Worm (Caenorhabditis elegans) whole organism, late embryonic: ENCODE results near the gene sri-65.

Source experiments
- C08G9.2 ChIP-seq: sonication (generic microtip); optimal IDR thresholded peaks from 2 replicates; lab custom pipeline; 2016; ENCODE audit warnings: mild to moderate bottlenecking, missing genetic modification characterization, moderate library complexity, missing compliant biosample characterization
- C38D4.7 ChIP-seq: fragments of 200-800 bp; sonication (Bioruptor generic); optimal IDR thresholded peaks from 2 replicates; lab custom pipeline; 2018; ENCODE audit warnings: mild to moderate bottlenecking, missing genetic modification characterization, moderate library complexity, missing compliant biosample characterization
- F13H6.1 ChIP-seq: sonication (generic microtip); optimal IDR thresholded peaks from 2 replicates; lab custom pipeline; 2016; ENCODE audit warnings: missing genetic modification characterization, missing compliant biosample characterization
- K02D7.2 ChIP-seq: sonication (generic microtip); optimal IDR thresholded peaks from 2 replicates; lab custom pipeline; 2017; ENCODE audit warnings: mild to moderate bottlenecking, missing genetic modification characterization, missing compliant biosample characterization
- K09A11.1 ChIP-seq: sonication (generic microtip); optimal IDR thresholded peaks from 2 replicates; lab custom pipeline; 2017; ENCODE audit warnings: antibody characterized with exemption, mild to moderate bottlenecking, missing genetic modification characterization, missing compliant biosample characterization; ENCODE audit not compliant: insufficient read depth
- ceh-14 ChIP-seq: sonication (generic microtip); optimal IDR thresholded peaks from 2 replicates; lab custom pipeline; 2016; ENCODE audit warnings: missing genotype, missing genetic modification characterization, missing compliant biosample characterization
- ceh-18 ChIP-seq: sonication (generic microtip); optimal IDR thresholded peaks from 2 replicates; lab custom pipeline; 2016; ENCODE audit warnings: missing genetic modification characterization, missing compliant biosample characterization
- ceh-19 ChIP-seq: fragments of 200-800 bp; sonication (Bioruptor generic); optimal IDR thresholded peaks from 2 replicates; lab custom pipeline; 2018; ENCODE audit warnings: mild to moderate bottlenecking, missing genetic modification characterization, missing compliant biosample characterization
- ceh-2 ChIP-seq: sonication (generic microtip); optimal IDR thresholded peaks from 2 replicates; lab custom pipeline; 2016; ENCODE audit warnings: missing genotype, missing genetic modification characterization, missing compliant biosample characterization
- ceh-22 ChIP-seq: sonication (generic microtip); optimal IDR thresholded peaks from 2 replicates; lab custom pipeline; 2017; ENCODE audit warnings: missing biosample characterization, missing genetic modification characterization
- ceh-24 ChIP-seq: sonication (generic microtip); optimal IDR thresholded peaks from 2 replicates; lab custom pipeline; 2016; ENCODE audit warnings: mild to moderate bottlenecking, missing genetic modification characterization, missing compliant biosample characterization
- ceh-31 ChIP-seq: sonication (generic microtip); optimal IDR thresholded peaks from 2 replicates; lab custom pipeline; 2016; ENCODE audit warnings: missing genetic modification characterization, missing compliant biosample characterization
- ceh-34 ChIP-seq: sonication (generic microtip); optimal IDR thresholded peaks from 2 replicates; lab custom pipeline; 2016; ENCODE audit warnings: mild to moderate bottlenecking, missing genetic modification characterization, missing compliant biosample characterization
- ceh-48 ChIP-seq: sonication (generic microtip); optimal IDR thresholded peaks from 2 replicates; lab custom pipeline; 2016; ENCODE audit warnings: missing genetic modification characterization, inconsistent platforms, missing compliant biosample characterization
- ceh-9 ChIP-seq: sonication (generic microtip); optimal IDR thresholded peaks from 2 replicates; lab custom pipeline; 2016; ENCODE audit warnings: mild to moderate bottlenecking, missing genetic modification characterization, inconsistent platforms, missing compliant biosample characterization
- che-1 ChIP-seq: sonication (generic microtip); optimal IDR thresholded peaks from 2 replicates; lab custom pipeline; 2016; ENCODE audit warnings: mild to moderate bottlenecking, missing genetic modification characterization, missing compliant biosample characterization
- dve-1 ChIP-seq: sonication (generic microtip); optimal IDR thresholded peaks from 2 replicates; lab custom pipeline; 2017; ENCODE audit warnings: antibody characterized with exemption, mild to moderate bottlenecking, missing genetic modification characterization, missing compliant biosample characterization
- elt-2 ChIP-seq: sonication (generic microtip); optimal IDR thresholded peaks from 2 replicates; lab custom pipeline; 2016; ENCODE audit warnings: missing genetic modification reagents, missing genetic modification characterization, missing compliant biosample characterization
- elt-4 ChIP-seq: sonication (generic microtip); optimal IDR thresholded peaks from 2 replicates; lab custom pipeline; 2016; ENCODE audit warnings: missing genetic modification characterization, missing compliant biosample characterization
- ets-4 ChIP-seq: sonication (generic microtip); optimal IDR thresholded peaks from 2 replicates; lab custom pipeline; 2016; ENCODE audit warnings: missing genetic modification characterization, missing compliant biosample characterization
- fax-1 ChIP-seq: sonication (generic microtip); optimal IDR thresholded peaks from 2 replicates; lab custom pipeline; 2016; ENCODE audit warnings: missing genotype, missing genetic modification characterization, missing compliant biosample characterization
- fkh-6 ChIP-seq: sonication (generic microtip); optimal IDR thresholded peaks from 2 replicates; lab custom pipeline; 2016; ENCODE audit warnings: missing genetic modification characterization, missing compliant biosample characterization
- hlh-13 ChIP-seq: fragments of 200-800 bp; sonication (Bioruptor generic); optimal IDR thresholded peaks from 2 replicates; lab custom pipeline; 2018; ENCODE audit warnings: mild to moderate bottlenecking, missing genetic modification characterization, missing compliant biosample characterization
- hlh-15 ChIP-seq: sonication (generic microtip); optimal IDR thresholded peaks from 2 replicates; lab custom pipeline; 2016; ENCODE audit warnings: missing genetic modification characterization, missing compliant biosample characterization
- hlh-6 ChIP-seq: sonication (generic microtip); optimal IDR thresholded peaks from 2 replicates; lab custom pipeline; 2016; ENCODE audit warnings: missing genotype, missing genetic modification characterization, missing compliant biosample characterization
- hlh-8 ChIP-seq: sonication (generic microtip); optimal IDR thresholded peaks from 2 replicates; lab custom pipeline; 2016; ENCODE audit warnings: missing genotype, missing genetic modification characterization, missing compliant biosample characterization
- lim-6 ChIP-seq: sonication (generic microtip); optimal IDR thresholded peaks from 2 replicates; lab custom pipeline; 2016; ENCODE audit warnings: missing genetic modification characterization, missing compliant biosample characterization
- mec-3 ChIP-seq: sonication (generic microtip); optimal IDR thresholded peaks from 2 replicates; lab custom pipeline; 2016; ENCODE audit warnings: borderline replicate concordance, missing genetic modification characterization, missing compliant biosample characterization
- nfya-1 ChIP-seq: sonication (generic microtip); optimal IDR thresholded peaks from 2 replicates; lab custom pipeline; 2017; ENCODE audit warnings: missing genetic modification characterization, mild to moderate bottlenecking, missing compliant biosample characterization, antibody characterized with exemption, moderate library complexity
- nhr-232 ChIP-seq: sonication (generic microtip); optimal IDR thresholded peaks from 2 replicates; lab custom pipeline; 2016; ENCODE audit warnings: missing genetic modification characterization, missing compliant biosample characterization
- pag-3 ChIP-seq: sonication (generic microtip); optimal IDR thresholded peaks from 2 replicates; lab custom pipeline; 2016; ENCODE audit warnings: missing compliant biosample characterization, missing genetic modification characterization, borderline replicate concordance
- pax-1 ChIP-seq: fragments of 150-350 bp; optimal IDR thresholded peaks from 2 replicates; lab custom pipeline; 2014; ENCODE audit warnings: missing biosample characterization, missing genetic modification characterization
- pha-2 ChIP-seq: sonication (generic microtip); optimal IDR thresholded peaks from 2 replicates; lab custom pipeline; 2017; ENCODE audit warnings: mild to moderate bottlenecking, missing genetic modification characterization, missing compliant biosample characterization
- pha-4 ChIP-seq: fragments of 150-350 bp; optimal IDR thresholded peaks from 2 replicates; lab custom pipeline; 2018; ENCODE audit warnings: missing biosample characterization, missing genetic modification reagents, missing genetic modification characterization
- pqm-1 ChIP-seq: sonication (generic microtip); optimal IDR thresholded peaks from 2 replicates; lab custom pipeline; 2016; ENCODE audit warnings: missing genetic modification characterization, missing compliant biosample characterization
- ref-2 ChIP-seq: sonication (generic microtip); optimal IDR thresholded peaks from 2 replicates; lab custom pipeline; 2016; ENCODE audit warnings: missing genetic modification characterization, missing compliant biosample characterization
- rnt-1 ChIP-seq: sonication (generic microtip); optimal IDR thresholded peaks from 2 replicates; lab custom pipeline; 2016; ENCODE audit warnings: missing genetic modification characterization, missing compliant biosample characterization
- sdc-2 ChIP-seq: sonication (generic microtip); optimal IDR thresholded peaks from 2 replicates; lab custom pipeline; 2016; ENCODE audit warnings: missing genotype, missing genetic modification characterization, missing compliant biosample characterization
- sox-2 ChIP-seq: fragments of 200-800 bp; sonication (Bioruptor generic); IDR thresholded peaks from 2 replicates; pipeline ENCODE4 v1.3.6; 2022; ENCODE audit warnings: missing genetic modification reagents, missing genetic modification characterization, missing compliant biosample characterization
- syd-9 ChIP-seq: sonication (generic microtip); optimal IDR thresholded peaks from 2 replicates; lab custom pipeline; 2016; ENCODE audit warnings: mild to moderate bottlenecking, missing genetic modification characterization, moderate library complexity, missing compliant biosample characterization
- tbx-2 ChIP-seq: sonication (generic microtip); optimal IDR thresholded peaks from 2 replicates; lab custom pipeline; 2016; ENCODE audit warnings: missing genetic modification characterization, missing compliant biosample characterization
- tbx-7 ChIP-seq: sonication (generic microtip); optimal IDR thresholded peaks from 2 replicates; lab custom pipeline; 2016; ENCODE audit warnings: missing genotype, missing genetic modification characterization, missing compliant biosample characterization
- unc-42 ChIP-seq: sonication (generic microtip); optimal IDR thresholded peaks from 2 replicates; lab custom pipeline; 2016; ENCODE audit warnings: missing genotype, missing genetic modification characterization, missing compliant biosample characterization
- unc-86 ChIP-seq: sonication (generic microtip); optimal IDR thresholded peaks from 2 replicates; lab custom pipeline; 2016; ENCODE audit warnings: missing genetic modification characterization, missing compliant biosample characterization
- zip-5 ChIP-seq: sonication (generic microtip); optimal IDR thresholded peaks from 2 replicates; lab custom pipeline; 2016; ENCODE audit warnings: missing genetic modification characterization, missing compliant biosample characterization
- ztf-16 ChIP-seq: sonication (generic microtip); optimal IDR thresholded peaks from 2 replicates; lab custom pipeline; 2017; ENCODE audit warnings: missing genetic modification characterization, missing compliant biosample characterization

sri-65 gene

ce11 chrV:16401519-16401918 lies 13.4 kb upstream of the sri-65 start, which contains the start of gene F13A7.14:
TSS of gene F13A7.14 (plus strand) at chrV:16401891.
- peak; percentile 56 for TF ChIP-seq unc-42
- no peak for TF ChIP-seq ceh-22 (tag; lab: Kevin White, UChicago)
- no peak for TF ChIP-seq pax-1 (tag; lab: Kevin White, UChicago)
- no peak for TF ChIP-seq ceh-9
- no peak for TF ChIP-seq dve-1 (tag; lab: Kevin White, UChicago)
- TF ChIP-seq pag-3 (tag; lab: Kevin White, UChicago), result no peak
- peak; percentile 96 for TF ChIP-seq C08G9.2 (tag; lab: Kevin White, UChicago)
- peak; percentile 86 for TF ChIP-seq ref-2 (tag; lab: Kevin White, UChicago)
- peak; percentile 77 for TF ChIP-seq rnt-1 (tag; lab: Kevin White, UChicago)
- peak; percentile 60 for TF ChIP-seq lim-6 (tag; lab: Kevin White, UChicago)
- no peak for TF ChIP-seq hlh-15 (tag; lab: Kevin White, UChicago)
- TF ChIP-seq elt-4 (tag; lab: Kevin White, UChicago), result no peak
- no peak for TF ChIP-seq elt-2 (tag; lab: Kevin White, UChicago)
- peak; percentile 93 for TF ChIP-seq ceh-31 (tag; lab: Kevin White, UChicago)
- TF ChIP-seq C38D4.7, result no peak
- peak; percentile 53 for TF ChIP-seq ceh-34 (tag; lab: Kevin White, UChicago)
- peak; percentile 88 for TF ChIP-seq tbx-7 (tag; lab: Kevin White, UChicago)
- TF ChIP-seq ceh-14, result peak; percentile 80
- TF ChIP-seq fax-1 (tag; lab: Kevin White, UChicago), result peak; percentile 51
- TF ChIP-seq sdc-2 (tag; lab: Kevin White, UChicago), result no peak
- TF ChIP-seq hlh-8 (tag; lab: Kevin White, UChicago), result peak; percentile 64
- peak; percentile 57 for TF ChIP-seq F13H6.1 (tag; lab: Kevin White, UChicago)
- no peak for TF ChIP-seq pqm-1 (tag; lab: Kevin White, UChicago)
- TF ChIP-seq ceh-24, result no peak
- no peak for TF ChIP-seq ztf-16 (tag; lab: Kevin White, UChicago)
- no peak for TF ChIP-seq pha-4
- no peak for TF ChIP-seq ceh-18
- TF ChIP-seq zip-5 (tag; lab: Kevin White, UChicago), result peak; percentile 82
- TF ChIP-seq ceh-48 (tag; lab: Kevin White, UChicago), result no peak
- peak; percentile 92 for TF ChIP-seq ceh-2 (tag; lab: Kevin White, UChicago)
- TF ChIP-seq mec-3 (tag; lab: Kevin White, UChicago), result peak; percentile 72
- TF ChIP-seq pha-2, result no peak
- peak; percentile 31 for TF ChIP-seq nfya-1 (tag; lab: Kevin White, UChicago)
- TF ChIP-seq nhr-232, result no peak
- TF ChIP-seq ceh-19 (GFP tag; lab: Kevin White, UChicago), result no peak
- no peak for TF ChIP-seq hlh-13 (GFP tag; lab: Kevin White, UChicago)
- no peak for TF ChIP-seq che-1
- TF ChIP-seq tbx-2, result peak; percentile 68
- TF ChIP-seq ets-4 (tag; lab: Kevin White, UChicago), result peak; percentile 92

DNA sequence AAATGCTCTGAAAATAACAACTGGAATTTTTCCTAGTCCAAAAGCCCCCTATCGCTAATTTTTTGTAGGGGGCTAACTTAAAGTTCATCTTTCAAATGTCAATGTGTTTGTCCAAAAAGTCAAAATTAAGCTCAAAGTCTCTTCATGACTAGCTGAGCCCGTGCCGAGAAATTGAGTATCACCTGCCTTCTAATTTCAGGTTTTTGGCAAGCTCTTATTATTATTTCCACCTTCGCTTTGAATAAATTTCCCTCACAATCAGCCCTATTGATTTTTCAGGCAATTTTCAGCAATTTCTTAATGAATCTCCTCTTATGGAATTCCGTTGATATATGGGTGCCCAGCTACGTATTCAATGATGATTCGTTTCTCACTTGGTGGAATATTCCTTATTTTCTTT lies 11.2 kb upstream of the sri-65 start, which contains the start of gene sre-36:
Gene sre-36, plus strand, starts transcription at position 301 of the 400 bp plus-strand sequence.
- TF ChIP-seq mec-3 (tag; lab: Kevin White, UChicago) (no peak), unc-86 (tag; lab: Kevin White, UChicago) (no peak), hlh-6 (tag; lab: Kevin White, UChicago) (no peak), C38D4.7 (no peak), dve-1 (tag; lab: Kevin White, UChicago) (no peak), rnt-1 (tag; lab: Kevin White, UChicago) (no peak), K09A11.1 (no peak), sox-2 (no peak), fkh-6 (tag; lab: Kevin White, UChicago) (no peak), syd-9 (tag; lab: Kevin White, UChicago) (no peak), K02D7.2 (no peak)
